Fruit fly (Drosophila melanogaster) whole organism, embryonic: Measurements from ENCODE around the gene Lcp65Ad.

Experiments used
- Bteb2 ChIP-seq: fragments of 200-800 bp; sonication (Bioruptor generic); optimal IDR thresholded peaks from 2 replicates; lab custom pipeline; 2016; ENCODE audit warnings: missing biosample characterization, missing genetic modification characterization
- CG10147 ChIP-seq: fragments of 200-800 bp; sonication (Bioruptor generic); optimal IDR thresholded peaks from 2 replicates; lab custom pipeline; 2019; ENCODE audit warnings: missing biosample characterization, mild to moderate bottlenecking, missing genetic modification characterization, moderate library complexity
- CG10959 ChIP-seq: fragments of 200-800 bp; sonication (Bioruptor generic); IDR thresholded peaks from 2 replicates; pipeline ENCODE4 v1.3.6; 2022; ENCODE audit warnings: missing biosample characterization, missing genetic modification characterization
- CG11695 ChIP-seq: fragments of 200-800 bp; sonication (Bioruptor generic); IDR thresholded peaks from 3 replicates; pipeline ENCODE4 v1.3.6; 2022; ENCODE audit warnings: missing biosample characterization, missing genetic modification characterization
- CG12299 ChIP-seq: fragments of 200-800 bp; sonication (Bioruptor generic); optimal IDR thresholded peaks from 2 replicates; lab custom pipeline; 2018; ENCODE audit warnings: missing biosample characterization, mild to moderate bottlenecking, missing genetic modification characterization
- CG13894 ChIP-seq: fragments of 200-800 bp; sonication (Bioruptor generic); optimal IDR thresholded peaks from 3 replicates; lab custom pipeline; 2018; ENCODE audit warnings: missing biosample characterization, mild to moderate bottlenecking, missing genetic modification characterization, moderate library complexity
- CG14667 ChIP-seq: fragments of 200-800 bp; sonication (Bioruptor generic); IDR thresholded peaks from 2 replicates; pipeline ENCODE4 v1.3.6; 2022; ENCODE audit warnings: missing biosample characterization, missing genetic modification characterization
- CG16815 ChIP-seq: fragments of 200-800 bp; sonication (Bioruptor generic); optimal IDR thresholded peaks from 3 replicates; lab custom pipeline; 2017; ENCODE audit warnings: missing biosample characterization, mild to moderate bottlenecking, missing genetic modification characterization
- CG17612 ChIP-seq: fragments of 200-800 bp; sonication (Bioruptor generic); IDR thresholded peaks from 2 replicates; pipeline ENCODE4 v1.3.6; 2022; ENCODE audit warnings: missing biosample characterization, missing genetic modification characterization
- CG17802 ChIP-seq: fragments of 200-800 bp; sonication (Bioruptor generic); optimal IDR thresholded peaks from 2 replicates; lab custom pipeline; 2018; ENCODE audit warnings: missing biosample characterization, mild to moderate bottlenecking, missing genetic modification characterization, moderate library complexity
- CG18619 ChIP-seq: fragments of 200-800 bp; sonication (Bioruptor generic); optimal IDR thresholded peaks from 3 replicates; lab custom pipeline; 2017; ENCODE audit warnings: missing biosample characterization, mild to moderate bottlenecking, missing genetic modification characterization
- CG18764 ChIP-seq: fragments of 200-800 bp; sonication (Bioruptor generic); optimal IDR thresholded peaks from 3 replicates; lab custom pipeline; 2016; ENCODE audit warnings: missing biosample characterization, missing genetic modification characterization
- CG2120 ChIP-seq: fragments of 200-800 bp; sonication (Bioruptor generic); optimal IDR thresholded peaks from 3 replicates; lab custom pipeline; 2016; ENCODE audit warnings: missing biosample characterization, missing genetic modification characterization
- CG30431 ChIP-seq: fragments of 200-800 bp; sonication (Bioruptor generic); optimal IDR thresholded peaks from 2 replicates; lab custom pipeline; 2017; ENCODE audit warnings: missing biosample characterization, missing genetic modification characterization
- CG31388 ChIP-seq: fragments of 200-800 bp; sonication (Bioruptor generic); optimal IDR thresholded peaks from 2 replicates; lab custom pipeline; 2016; ENCODE audit warnings: missing biosample characterization, missing genetic modification characterization
- CG34224 ChIP-seq: fragments of 200-800 bp; sonication (Bioruptor generic); IDR thresholded peaks from 3 replicates; pipeline ENCODE4 v1.3.6; 2022; ENCODE audit warnings: missing biosample characterization, missing genetic modification characterization; ENCODE audit not compliant: partially characterized antibody
- CG7786 ChIP-seq: fragments of 200-800 bp; sonication (Bioruptor generic); optimal IDR thresholded peaks from 2 replicates; lab custom pipeline; 2016; ENCODE audit warnings: missing biosample characterization, missing genetic modification characterization
- CG9797 ChIP-seq: fragments of 200-800 bp; sonication (Bioruptor generic); optimal IDR thresholded peaks from 3 replicates; lab custom pipeline; 2018; ENCODE audit warnings: missing biosample characterization, mild to moderate bottlenecking, missing genetic modification characterization
- CoRest ChIP-seq: fragments of 200-800 bp; sonication (Bioruptor generic); optimal IDR thresholded peaks from 3 replicates; lab custom pipeline; 2018; ENCODE audit warnings: missing biosample characterization, mild to moderate bottlenecking, missing genetic modification characterization, moderate library complexity
- D19A ChIP-seq: fragments of 200-800 bp; optimal IDR thresholded peaks from 3 replicates; lab custom pipeline; 2019; ENCODE audit warnings: missing biosample characterization, mild to moderate bottlenecking, missing genetic modification characterization, moderate library complexity
- Dref ChIP-seq: fragments of 200-800 bp; sonication (Bioruptor generic); IDR thresholded peaks from 2 replicates; pipeline ENCODE4 v1.3.6; 2022; ENCODE audit warnings: missing biosample characterization, missing genetic modification characterization
- NC2β ChIP-seq: fragments of 200-800 bp; sonication (Bioruptor generic); optimal IDR thresholded peaks from 2 replicates; lab custom pipeline; 2016; ENCODE audit warnings: missing biosample characterization, missing genetic modification characterization
- NFAT ChIP-seq: fragments of 200-800 bp; sonication (Bioruptor generic); IDR thresholded peaks from 2 replicates; pipeline ENCODE4 v1.3.6; 2022; ENCODE audit warnings: missing biosample characterization, missing genetic modification characterization
- NfI ChIP-seq: fragments of 200-800 bp; sonication (Bioruptor generic); optimal IDR thresholded peaks from 3 replicates; lab custom pipeline; 2018; ENCODE audit warnings: missing biosample characterization, mild to moderate bottlenecking, missing genetic modification characterization, moderate library complexity
- Six4 ChIP-seq: fragments of 200-800 bp; sonication (Bioruptor generic); optimal IDR thresholded peaks from 2 replicates; lab custom pipeline; 2016; ENCODE audit warnings: missing biosample characterization, missing genetic modification characterization
- Stat92E ChIP-seq, 3 experiments: fragments of >200 bp in 2 of 3; fragments of 200-800 bp in 1 of 3; sonication (Bioruptor generic) in 1 of 3; optimal IDR thresholded peaks; 2 replicates each; lab custom pipeline; 2017 to 2019; ENCODE audit warnings: missing biosample characterization in 3 of 3, missing genetic modification characterization in 3 of 3, mild to moderate bottlenecking in 1 of 3, moderate library complexity in 1 of 3
- Trl ChIP-seq, 3 experiments: fragments of >200 bp in 2 of 3; fragments of 200-800 bp in 1 of 3; sonication (Bioruptor generic) in 1 of 3; optimal IDR thresholded peaks; 2 replicates in 1 of 3; 3 replicates in 2 of 3; lab custom pipeline; 2016 to 2017; ENCODE audit warnings: missing biosample characterization in 1 of 3, missing genetic modification characterization in 1 of 3
- bab2 ChIP-seq: fragments of 200-800 bp; sonication (Bioruptor generic); optimal IDR thresholded peaks from 2 replicates; lab custom pipeline; 2016; ENCODE audit warnings: missing biosample characterization, missing genetic modification characterization
- bbx ChIP-seq: fragments of 200-800 bp; sonication (Bioruptor generic); IDR thresholded peaks from 2 replicates; pipeline ENCODE4 v1.3.6; 2022; ENCODE audit warnings: missing biosample characterization, missing genetic modification characterization; ENCODE audit not compliant: partially characterized antibody
- chif ChIP-seq, 2 experiments: fragments of 200-800 bp; sonication (Bioruptor generic); optimal IDR thresholded peaks; 3 replicates each; lab custom pipeline; 2016; ENCODE audit warnings: missing biosample characterization in 2 of 2, missing genetic modification characterization in 2 of 2
- dan ChIP-seq: fragments of 200-800 bp; sonication (Bioruptor generic); IDR thresholded peaks from 2 replicates; pipeline ENCODE4 v1.3.6; 2022; ENCODE audit warnings: missing biosample characterization, missing genetic modification characterization
- disco-r ChIP-seq: fragments of 200-800 bp; sonication (Bioruptor generic); optimal IDR thresholded peaks from 2 replicates; lab custom pipeline; 2016; ENCODE audit warnings: missing biosample characterization, missing genetic modification characterization
- fd96Cb ChIP-seq: fragments of 200-800 bp; sonication (Bioruptor generic); optimal IDR thresholded peaks from 2 replicates; lab custom pipeline; 2018; ENCODE audit warnings: missing biosample characterization, mild to moderate bottlenecking, missing genetic modification characterization, moderate library complexity
- fu2 ChIP-seq: fragments of 200-800 bp; sonication (Bioruptor generic); optimal IDR thresholded peaks from 2 replicates; lab custom pipeline; 2016; ENCODE audit warnings: missing biosample characterization, missing genetic modification characterization
- gce ChIP-seq: fragments of 200-800 bp; sonication (Bioruptor generic); IDR thresholded peaks from 3 replicates; pipeline ENCODE4 v1.3.6; 2022; ENCODE audit warnings: missing biosample characterization, missing genetic modification characterization
- gt ChIP-seq: fragments of 200-800 bp; sonication (Bioruptor generic); IDR thresholded peaks from 2 replicates; pipeline ENCODE4 v1.3.6; 2022; ENCODE audit warnings: missing biosample characterization, missing genetic modification characterization
- nerfin-1 ChIP-seq: fragments of 200-800 bp; sonication (Bioruptor generic); optimal IDR thresholded peaks from 3 replicates; lab custom pipeline; 2019; ENCODE audit warnings: missing biosample characterization, mild to moderate bottlenecking, missing genetic modification characterization, moderate library complexity
- pita ChIP-seq: fragments of 200-800 bp; sonication (Bioruptor generic); optimal IDR thresholded peaks from 2 replicates; lab custom pipeline; 2017; ENCODE audit warnings: missing biosample characterization, mild to moderate bottlenecking, missing genetic modification characterization
- scrt ChIP-seq: fragments of 200-800 bp; sonication (Bioruptor generic); optimal IDR thresholded peaks from 2 replicates; lab custom pipeline; 2018; ENCODE audit warnings: missing biosample characterization, mild to moderate bottlenecking, missing genetic modification characterization, moderate library complexity
- sisA ChIP-seq: fragments of 200-800 bp; sonication (Bioruptor generic); IDR thresholded peaks from 2 replicates; pipeline ENCODE4 v1.3.6; 2022; ENCODE audit warnings: missing biosample characterization, missing genetic modification characterization
- slbo ChIP-seq: fragments of 200-800 bp; sonication (Bioruptor generic); IDR thresholded peaks from 2 replicates; pipeline ENCODE4 v1.3.6; 2022; ENCODE audit warnings: missing biosample characterization, missing genetic modification characterization
- tap ChIP-seq: fragments of 200-800 bp; optimal IDR thresholded peaks from 3 replicates; lab custom pipeline; 2019; ENCODE audit warnings: missing biosample characterization, mild to moderate bottlenecking, missing genetic modification characterization, moderate library complexity
- trh ChIP-seq: fragments of 200-800 bp; sonication (Bioruptor generic); optimal IDR thresholded peaks from 2 replicates; lab custom pipeline; 2016; ENCODE audit warnings: missing biosample characterization, missing genetic modification characterization
- tup ChIP-seq: fragments of 200-800 bp; sonication (Bioruptor generic); optimal IDR thresholded peaks from 2 replicates; lab custom pipeline; 2016; ENCODE audit warnings: missing biosample characterization, mild to moderate bottlenecking, missing genetic modification characterization, moderate library complexity
- vnd ChIP-seq: fragments of 200-800 bp; sonication (Bioruptor generic); IDR thresholded peaks from 3 replicates; pipeline ENCODE4 v1.3.6; 2022; ENCODE audit warnings: missing biosample characterization, missing genetic modification characterization; ENCODE audit not compliant: partially characterized antibody
- vvl ChIP-seq: fragments of 200-800 bp; sonication (Bioruptor generic); IDR thresholded peaks from 2 replicates; pipeline ENCODE4 v1.3.6; 2022; ENCODE audit warnings: missing biosample characterization, missing genetic modification characterization
- wek ChIP-seq: fragments of 200-800 bp; sonication (Bioruptor generic); optimal IDR thresholded peaks from 3 replicates; lab custom pipeline; 2018; ENCODE audit warnings: missing biosample characterization, mild to moderate bottlenecking, missing genetic modification characterization, moderate library complexity
- zen2 ChIP-seq: fragments of 200-800 bp; sonication (Bioruptor generic); IDR thresholded peaks from 3 replicates; pipeline ENCODE4 v1.3.6; 2022; ENCODE audit warnings: missing biosample characterization, missing genetic modification characterization; ENCODE audit not compliant: partially characterized antibody
- zf30C ChIP-seq: fragments of 200-800 bp; sonication (Bioruptor generic); optimal IDR thresholded peaks from 3 replicates; lab custom pipeline; 2018; ENCODE audit warnings: missing biosample characterization, mild to moderate bottlenecking, missing genetic modification characterization

Lcp65Ad gene

dm6 chr3L:6124616-6125408, 18.4 kb upstream of the Lcp65Ad start (continued):
- no peak for TF ChIP-seq CG34224 (GFP tag; lab: Robert Waterston, UW)
- TF ChIP-seq NC2β = peak; percentile 50
- TF ChIP-seq Six4 (GFP tag; lab: Kevin White, UChicago) = peak; percentile 46
- peak; percentile 72 for TF ChIP-seq nerfin-1 (tag; lab: Kevin White, UChicago)
- TF ChIP-seq CG18619 (GFP tag; lab: Kevin White, UChicago) = peak; percentile 75
- TF ChIP-seq wek (GFP tag; lab: Kevin White, UChicago) = peak; percentile 89
- no peak for TF ChIP-seq zf30C
- TF ChIP-seq scrt (GFP tag; lab: Kevin White, UChicago) = peak; percentile 76
- TF ChIP-seq zen2 (GFP tag; lab: Robert Waterston, UW) = no peak
- TF ChIP-seq CG12299 = peak; percentile 16
- TF ChIP-seq disco-r (GFP tag; lab: Kevin White, UChicago) = peak; percentile 65
- no peak for TF ChIP-seq CG13894 (tag; lab: Kevin White, UChicago)
- TF ChIP-seq CG17612 = no peak
- TF ChIP-seq CG10959 (GFP tag; lab: Robert Waterston, UW) = peak; percentile 69; the same call in 1 of the 2 replicates
- peak; percentile 96 for TF ChIP-seq vvl (GFP tag; lab: Robert Waterston, UW)
- no peak for TF ChIP-seq CG2120 (GFP tag; lab: Kevin White, UChicago)
- TF ChIP-seq CG18764 (GFP tag; lab: Kevin White, UChicago) = peak; percentile 67
- no peak for TF ChIP-seq Dref (GFP tag; lab: Robert Waterston, UW)
- TF ChIP-seq CoRest (tag; lab: Kevin White, UChicago) = peak; percentile 39
- no peak for TF ChIP-seq Stat92E (GFP tag; optimal IDR thresholded peaks at IDR 0.05; lab: Kevin White, UChicago)
- TF ChIP-seq chif (GFP tag; optimal IDR thresholded peaks at IDR 0.05; lab: Kevin White, UChicago) = peak; percentile 8 to 62
- peak; percentile 29 for TF ChIP-seq CG9797 (GFP tag; lab: Kevin White, UChicago)
- no peak for TF ChIP-seq CG14667 (GFP tag; lab: Robert Waterston, UW)
- TF ChIP-seq tap (tag; lab: Kevin White, UChicago) = peak; percentile 62
- TF ChIP-seq fd96Cb (tag; lab: Kevin White, UChicago) = peak; percentile 32
- peak; percentile 42 for TF ChIP-seq bab2 (GFP tag; lab: Kevin White, UChicago)
- no peak for TF ChIP-seq dan (GFP tag; lab: Robert Waterston, UW)
- TF ChIP-seq D19A = peak; percentile 24
- TF ChIP-seq CG11695 (GFP tag; lab: Robert Waterston, UW) = peak; percentile 81
- TF ChIP-seq CG30431 = peak; percentile 56
- TF ChIP-seq bbx = no peak
- no peak for TF ChIP-seq Trl (optimal IDR thresholded peaks at IDR 0.05; lab: Kevin White, UChicago)
- peak; percentile 71 for TF ChIP-seq Trl (GFP tag; optimal IDR thresholded peaks at IDR 0.05; lab: Kevin White, UChicago)
- TF ChIP-seq CG10147 = peak; percentile 54
- TF ChIP-seq vnd (GFP tag; lab: Robert Waterston, UW) = no peak
- peak; percentile 17 for TF ChIP-seq CG16815
- no peak for TF ChIP-seq CG7786 (GFP tag; lab: Kevin White, UChicago)
- no peak for TF ChIP-seq Bteb2
- peak; percentile 90 for TF ChIP-seq NfI
- no peak for TF ChIP-seq fu2 (GFP tag; lab: Kevin White, UChicago)
- no peak for TF ChIP-seq CG31388
- TF ChIP-seq pita = peak; percentile 74
- peak; percentile 71 for TF ChIP-seq slbo (GFP tag; lab: Robert Waterston, UW)
- no peak for TF ChIP-seq sisA (GFP tag; lab: Robert Waterston, UW)
- TF ChIP-seq tup = no peak
- TF ChIP-seq gce (GFP tag; lab: Robert Waterston, UW) = peak; percentile 94
- TF ChIP-seq gt (GFP tag; lab: Robert Waterston, UW) = no peak
- peak; percentile 30 for TF ChIP-seq trh
- TF ChIP-seq NFAT (GFP tag; lab: Robert Waterston, UW) = peak; percentile 89
- TF ChIP-seq CG17802 (tag; lab: Kevin White, UChicago) = peak; percentile 98
